Fruit fly (Drosophila melanogaster) whole organism, wandering third instar larva: Measurements from ENCODE around the gene pot.

Experiments
- OdsH ChIP-seq: fragments of 200-800 bp; sonication (Bioruptor generic); optimal IDR thresholded peaks from 2 replicates; lab custom pipeline; 2016; ENCODE audit warnings: missing biosample characterization, mild to moderate bottlenecking, missing genetic modification characterization
- ey ChIP-seq: fragments of 200-800 bp; sonication (Bioruptor generic); optimal IDR thresholded peaks from 2 replicates; lab custom pipeline; 2016; ENCODE audit warnings: missing biosample characterization, missing genetic modification characterization

dm6 chrX:11858439-11858813 lies 58.6 kb downstream of the pot start:
- TF ChIP-seq ey (GFP tag; lab: Kevin White, UChicago) (no peak), OdsH (GFP tag; lab: Kevin White, UChicago) (no peak)
